Fruit fly (Drosophila melanogaster) whole organism, embryonic: ENCODE results near the gene VGlut.
A peak's percentile ranks its signal among the peaks of the same experiment; 100 is the strongest.

ENCODE experiments used
- B-H1 ChIP-seq: fragments of 200-800 bp; sonication (Bioruptor generic); IDR thresholded peaks from 3 replicates; pipeline ENCODE4 v1.3.6; 2022; ENCODE audit warnings: missing biosample characterization, missing genetic modification characterization
- CG10654 ChIP-seq: fragments of 200-800 bp; sonication (Bioruptor generic); optimal IDR thresholded peaks from 2 replicates; lab custom pipeline; 2016; ENCODE audit warnings: missing biosample characterization, missing genetic modification characterization
- CG11093 ChIP-seq: fragments of 200-800 bp; sonication (Bioruptor generic); IDR thresholded peaks from 3 replicates; pipeline ENCODE4 v1.3.6; 2022; ENCODE audit warnings: missing biosample characterization, missing genetic modification characterization
- CG11723 ChIP-seq: fragments of 200-800 bp; sonication (Bioruptor generic); optimal IDR thresholded peaks from 2 replicates; lab custom pipeline; 2017; ENCODE audit warnings: missing biosample characterization, mild to moderate bottlenecking, missing genetic modification characterization
- CG13424 ChIP-seq: fragments of 200-800 bp; sonication (Bioruptor generic); optimal IDR thresholded peaks from 2 replicates; lab custom pipeline; 2019; ENCODE audit warnings: missing biosample characterization, mild to moderate bottlenecking, missing genetic modification characterization, moderate library complexity
- CG14710 ChIP-seq: fragments of 200-800 bp; sonication (Bioruptor generic); optimal IDR thresholded peaks from 3 replicates; lab custom pipeline; 2019; ENCODE audit warnings: missing biosample characterization, mild to moderate bottlenecking, missing genetic modification characterization, moderate library complexity
- CG15269 ChIP-seq: fragments of 200-800 bp; sonication (Bioruptor generic); optimal IDR thresholded peaks from 2 replicates; lab custom pipeline; 2018; ENCODE audit warnings: missing biosample characterization, mild to moderate bottlenecking, missing genetic modification characterization, moderate library complexity
- CG16813 ChIP-seq: fragments of 200-800 bp; sonication (Bioruptor generic); IDR thresholded peaks from 3 replicates; pipeline ENCODE4 v1.3.6; 2022; ENCODE audit warnings: missing biosample characterization, missing genetic modification characterization; ENCODE audit not compliant: partially characterized antibody
- CG16863 ChIP-seq: fragments of 200-800 bp; sonication (Bioruptor generic); optimal IDR thresholded peaks from 3 replicates; lab custom pipeline; 2016; ENCODE audit warnings: missing biosample characterization, missing genetic modification characterization
- CG17359 ChIP-seq: fragments of 200-800 bp; sonication (Bioruptor generic); optimal IDR thresholded peaks from 3 replicates; lab custom pipeline; 2018; ENCODE audit warnings: missing biosample characterization, mild to moderate bottlenecking, missing genetic modification characterization, moderate library complexity
- CG17802 ChIP-seq: fragments of 200-800 bp; sonication (Bioruptor generic); optimal IDR thresholded peaks from 2 replicates; lab custom pipeline; 2018; ENCODE audit warnings: missing biosample characterization, mild to moderate bottlenecking, missing genetic modification characterization, moderate library complexity
- CG18262 ChIP-seq: fragments of 200-800 bp; optimal IDR thresholded peaks from 3 replicates; lab custom pipeline; 2019; ENCODE audit warnings: missing biosample characterization, mild to moderate bottlenecking, missing genetic modification characterization, moderate library complexity
- CG31224 ChIP-seq: fragments of 200-800 bp; sonication (Bioruptor generic); IDR thresholded peaks from 2 replicates; pipeline ENCODE4 v1.3.6; 2022; ENCODE audit warnings: missing biosample characterization, missing genetic modification characterization
- CG42726 ChIP-seq: fragments of 200-800 bp; sonication (Bioruptor generic); IDR thresholded peaks from 2 replicates; pipeline ENCODE4 v1.3.6; 2022; ENCODE audit warnings: missing biosample characterization, missing genetic modification characterization; ENCODE audit not compliant: partially characterized antibody
- CG6654 ChIP-seq: fragments of 200-800 bp; sonication (Bioruptor generic); optimal IDR thresholded peaks from 2 replicates; lab custom pipeline; 2017; ENCODE audit warnings: missing biosample characterization, mild to moderate bottlenecking, missing genetic modification characterization
- CG6765 ChIP-seq: fragments of 200-800 bp; sonication (Bioruptor generic); optimal IDR thresholded peaks from 3 replicates; lab custom pipeline; 2017; ENCODE audit warnings: missing biosample characterization, mild to moderate bottlenecking, missing genetic modification characterization
- CG7963 ChIP-seq: fragments of 200-800 bp; sonication (Bioruptor generic); IDR thresholded peaks from 3 replicates; pipeline ENCODE4 v1.3.6; 2022; ENCODE audit warnings: missing biosample characterization, missing genetic modification characterization; ENCODE audit not compliant: partially characterized antibody
- CG8089 ChIP-seq: fragments of 200-800 bp; sonication (Bioruptor generic); optimal IDR thresholded peaks from 3 replicates; lab custom pipeline; 2016; ENCODE audit warnings: missing biosample characterization, missing genetic modification characterization
- CG9609 ChIP-seq: fragments of 200-800 bp; sonication (Bioruptor generic); optimal IDR thresholded peaks from 3 replicates; lab custom pipeline; 2016; ENCODE audit warnings: missing biosample characterization, missing genetic modification characterization
- CG9876 ChIP-seq: fragments of 200-800 bp; sonication (Bioruptor generic); optimal IDR thresholded peaks from 2 replicates; lab custom pipeline; 2016; ENCODE audit warnings: missing biosample characterization, missing genetic modification characterization
- CHES-1-like ChIP-seq: fragments of 200-800 bp; sonication (Bioruptor generic); optimal IDR thresholded peaks from 2 replicates; lab custom pipeline; 2016; ENCODE audit warnings: missing biosample characterization, missing genetic modification characterization
- CrebB ChIP-seq: fragments of 200-800 bp; sonication (Bioruptor generic); optimal IDR thresholded peaks from 3 replicates; lab custom pipeline; 2018; ENCODE audit warnings: missing biosample characterization, mild to moderate bottlenecking, missing genetic modification characterization
- Dip3 ChIP-seq: fragments of 200-800 bp; sonication (Bioruptor generic); optimal IDR thresholded peaks from 3 replicates; lab custom pipeline; 2016; ENCODE audit warnings: missing biosample characterization, missing genetic modification characterization
- Doc3 ChIP-seq: fragments of 200-800 bp; sonication (Bioruptor generic); IDR thresholded peaks from 3 replicates; pipeline ENCODE4 v1.3.6; 2022; ENCODE audit warnings: missing biosample characterization, missing genetic modification characterization; ENCODE audit not compliant: partially characterized antibody
- H15 ChIP-seq: fragments of 200-800 bp; sonication (Bioruptor generic); IDR thresholded peaks from 3 replicates; pipeline ENCODE4 v1.3.6; 2022; ENCODE audit warnings: missing biosample characterization, missing genetic modification characterization
- HHEX ChIP-seq: fragments of 200-800 bp; sonication (Bioruptor generic); optimal IDR thresholded peaks from 3 replicates; lab custom pipeline; 2017; ENCODE audit warnings: missing biosample characterization, mild to moderate bottlenecking, missing genetic modification characterization, missing genetic modification reagents
- Lim3 ChIP-seq: fragments of 200-800 bp; sonication (Bioruptor generic); IDR thresholded peaks from 2 replicates; pipeline ENCODE4 v1.3.6; 2022; ENCODE audit warnings: missing biosample characterization, missing genetic modification characterization
- MBD-R2 ChIP-seq: fragments of 200-800 bp; sonication (Bioruptor generic); IDR thresholded peaks from 2 replicates; pipeline ENCODE4 v1.3.6; 2022; ENCODE audit warnings: missing biosample characterization, missing genetic modification characterization
- NC2β ChIP-seq: fragments of 200-800 bp; sonication (Bioruptor generic); optimal IDR thresholded peaks from 2 replicates; lab custom pipeline; 2016; ENCODE audit warnings: missing biosample characterization, missing genetic modification characterization
- NFAT ChIP-seq: fragments of 200-800 bp; sonication (Bioruptor generic); IDR thresholded peaks from 2 replicates; pipeline ENCODE4 v1.3.6; 2022; ENCODE audit warnings: missing biosample characterization, missing genetic modification characterization
- Side ChIP-seq: fragments of 200-800 bp; sonication (Bioruptor generic); optimal IDR thresholded peaks from 2 replicates; lab custom pipeline; 2016; ENCODE audit warnings: missing biosample characterization, missing genetic modification characterization
- Sox102F ChIP-seq: fragments of 200-800 bp; sonication (Bioruptor generic); optimal IDR thresholded peaks from 2 replicates; lab custom pipeline; 2018; ENCODE audit warnings: missing biosample characterization, mild to moderate bottlenecking, missing genetic modification characterization, moderate library complexity
- Usf ChIP-seq: fragments of 200-800 bp; sonication (Bioruptor generic); optimal IDR thresholded peaks from 2 replicates; lab custom pipeline; 2017; ENCODE audit warnings: missing genotype, missing biosample characterization, missing genetic modification characterization
- ac ChIP-seq: fragments of 200-800 bp; sonication (Bioruptor generic); optimal IDR thresholded peaks from 3 replicates; lab custom pipeline; 2017; ENCODE audit warnings: missing biosample characterization, mild to moderate bottlenecking, missing genetic modification characterization
- ara ChIP-seq: fragments of 200-800 bp; sonication (Bioruptor generic); IDR thresholded peaks from 2 replicates; pipeline ENCODE4 v1.3.6; 2022; ENCODE audit warnings: missing biosample characterization, missing genetic modification characterization
- chn ChIP-seq: fragments of 200-800 bp; sonication (Bioruptor generic); optimal IDR thresholded peaks from 2 replicates; lab custom pipeline; 2016; ENCODE audit warnings: missing biosample characterization, missing genetic modification characterization
- dan ChIP-seq: fragments of 200-800 bp; sonication (Bioruptor generic); IDR thresholded peaks from 2 replicates; pipeline ENCODE4 v1.3.6; 2022; ENCODE audit warnings: missing biosample characterization, missing genetic modification characterization
- dmrt99B ChIP-seq: fragments of 200-800 bp; sonication (Bioruptor generic); optimal IDR thresholded peaks from 2 replicates; lab custom pipeline; 2018; ENCODE audit warnings: missing biosample characterization, mild to moderate bottlenecking, missing genetic modification characterization, moderate library complexity
- hbn ChIP-seq: fragments of 200-800 bp; sonication (Bioruptor generic); IDR thresholded peaks from 2 replicates; pipeline ENCODE4 v1.3.6; 2022; ENCODE audit warnings: missing biosample characterization, missing genetic modification characterization; ENCODE audit not compliant: partially characterized antibody
- oc ChIP-seq: fragments of 200-800 bp; sonication (Bioruptor generic); optimal IDR thresholded peaks from 2 replicates; lab custom pipeline; 2018; ENCODE audit warnings: missing biosample characterization, mild to moderate bottlenecking, missing genetic modification characterization, moderate library complexity
- pan ChIP-seq, 4 experiments: fragments of >200 bp in 3 of 4; fragments of 200-800 bp in 1 of 4; sonication (Bioruptor generic) in 1 of 4; optimal IDR thresholded peaks in 3 of 4; IDR thresholded peaks in 1 of 4; 2 replicates each; pipeline versions ENCODE4 v1.3.6 to Lab custom; 2017 to 2022; ENCODE audit warnings: missing biosample characterization in 2 of 4, missing genetic modification characterization in 2 of 4, mixed read lengths in 1 of 4
- pros ChIP-seq: fragments of 200-800 bp; sonication (Bioruptor generic); optimal IDR thresholded peaks from 3 replicates; lab custom pipeline; 2019; ENCODE audit warnings: missing biosample characterization, mild to moderate bottlenecking, missing genetic modification characterization, moderate library complexity
- sens-2 ChIP-seq: fragments of 200-800 bp; sonication (Bioruptor generic); IDR thresholded peaks from 2 replicates; pipeline ENCODE4 v1.3.6; 2022; ENCODE audit warnings: missing biosample characterization, missing genetic modification characterization
- sisA ChIP-seq: fragments of 200-800 bp; sonication (Bioruptor generic); IDR thresholded peaks from 2 replicates; pipeline ENCODE4 v1.3.6; 2022; ENCODE audit warnings: missing biosample characterization, missing genetic modification characterization
- stc ChIP-seq: fragments of 200-800 bp; sonication (Bioruptor generic); IDR thresholded peaks from 2 replicates; pipeline ENCODE4 v1.3.6; 2022; ENCODE audit warnings: missing biosample characterization, missing genetic modification characterization
- toy ChIP-seq: fragments of 200-800 bp; sonication (Bioruptor generic); IDR thresholded peaks from 2 replicates; pipeline ENCODE4 v1.3.6; 2022; ENCODE audit warnings: missing biosample characterization, missing genetic modification characterization
- usp ChIP-seq: fragments of >200 bp; optimal IDR thresholded peaks from 2 replicates; lab custom pipeline; 2017; ENCODE audit warnings: missing biosample characterization, missing genetic modification characterization

The VGlut gene

dm6 chr2L:2373818-2374746 lies 26.0 kb upstream of the VGlut start, which contains the start of the genes CG3609 and CG15390 (continued):
- TF ChIP-seq oc (peak; percentile 58), Lim3 (GFP tag; lab: Robert Waterston, UW) (no peak), chn (GFP tag; lab: Kevin White, UChicago) (peak; percentile 94), CG18262 (tag; lab: Kevin White, UChicago) (peak; percentile 61), CrebB (tag; lab: Kevin White, UChicago) (peak; percentile 87), sens-2 (GFP tag; lab: Robert Waterston, UW) (peak; percentile 59), dan (GFP tag; lab: Robert Waterston, UW) (no peak), sisA (peak; percentile 76), Usf (GFP tag; lab: Kevin White, UChicago) (peak; percentile 44), NC2β (GFP tag; lab: Kevin White, UChicago) (peak; percentile 88), toy (GFP tag; lab: Robert Waterston, UW) (peak; percentile 42; the same call in 1 of the 2 replicates), H15 (GFP tag; lab: Robert Waterston, UW) (peak; percentile 74; the same call in 2 of the 3 replicates), ara (GFP tag; lab: Robert Waterston, UW) (peak; percentile 63; the same call in 1 of the 2 replicates), HHEX (peak; percentile 62), stc (peak; percentile 50), CG9609 (peak; percentile 87), CG6765 (no peak), CG16813 (no peak), hbn (GFP tag; lab: Robert Waterston, UW) (peak; percentile 32; the same call in 1 of the 2 replicates), B-H1 (peak; percentile 66), CG11723 (GFP tag; lab: Kevin White, UChicago) (peak; percentile 68), Dip3 (GFP tag; lab: Kevin White, UChicago) (peak; percentile 81), Sox102F (GFP tag; lab: Kevin White, UChicago) (peak; percentile 81), CG10654 (peak; percentile 1), CG11093 (GFP tag; lab: Robert Waterston, UW) (peak; percentile 65; the same call in 1 of the 3 replicates), Doc3 (GFP tag; lab: Robert Waterston, UW) (no peak), CG15269 (tag; lab: Kevin White, UChicago) (peak; percentile 77), CG13424 (tag; lab: Kevin White, UChicago) (peak; percentile 72), usp (GFP tag; lab: Kevin White, UChicago) (no peak), pros (GFP tag; lab: Kevin White, UChicago) (no peak)
- TF ChIP-seq, all 482 proteins: peak for 394

- TF ChIP-seq CG17802 (tag; lab: Kevin White, UChicago) (peak; percentile 17), NFAT (GFP tag; lab: Robert Waterston, UW) (peak; percentile 50; the same call in 1 of the 2 replicates), CG17359 (tag; lab: Kevin White, UChicago) (peak; percentile 61), dmrt99B (tag; lab: Kevin White, UChicago) (peak; percentile 56), Side (GFP tag; lab: Kevin White, UChicago) (peak; percentile 6), CG7963 (GFP tag; lab: Robert Waterston, UW) (peak; percentile 97), CG14710 (tag; lab: Kevin White, UChicago) (peak; percentile 52), CG8089 (peak; percentile 69), CG42726 (GFP tag; lab: Robert Waterston, UW) (peak; percentile 98), MBD-R2 (peak; percentile 90), pan (optimal IDR thresholded peaks at IDR 0.05; lab: Kevin White, UChicago) (no peak), pan (GFP tag; optimal IDR thresholded peaks at IDR 0.05 in 1 of 2, IDR thresholded peaks at IDR 0.05 in 1 of 2) (peak in 1 of 2 experiments; percentile 72), CG16863 (GFP tag; lab: Kevin White, UChicago) (peak; percentile 31), CG9876 (GFP tag; lab: Kevin White, UChicago) (peak; percentile 42), CHES-1-like (peak; percentile 52), CG31224 (no peak; the same call in 1 of the 2 replicates), CG6654 (GFP tag; lab: Kevin White, UChicago) (peak; percentile 23), ac (GFP tag; lab: Kevin White, UChicago) (peak; percentile 72)
Measured at dm6 chr2L:2375655-2376417, 24.3 kb upstream of the VGlut start, which contains the start of gene Atxn7. Gene Atxn7, plus strand, starts transcription at chr2L:2375841.
